Fruit fly (Drosophila melanogaster): ENCODE measurements around the gene Sry-beta.
A peak's percentile ranks its signal among the peaks of the same experiment; 100 is the strongest.

The Sry-beta gene

dm6 chr3R:30014977-30015514, 24.5 kb upstream of the Sry-beta start, which contains the start of gene CG7920 (continued):
- TF ChIP-seq p53 (GFP tag; optimal IDR thresholded peaks at IDR 0.05): no peak
- no peak; the same call in 1 of the 2 replicates for TF ChIP-seq ranshi (GFP tag; IDR thresholded peaks at IDR 0.05)
- no peak for TF ChIP-seq Bdp1 (GFP tag; optimal IDR thresholded peaks at IDR 0.05)
- TF ChIP-seq salm (tag; optimal IDR thresholded peaks at IDR 0.05): no peak
- TF ChIP-seq YL-1 (GFP tag; optimal IDR thresholded peaks at IDR 0.05): peak; percentile 55
- no peak for TF ChIP-seq CG10431 (GFP tag; optimal IDR thresholded peaks at IDR 0.05)
- peak; percentile 60 for TF ChIP-seq trem (tag; optimal IDR thresholded peaks at IDR 0.05)
- no peak for TF ChIP-seq corto (GFP tag; optimal IDR thresholded peaks at IDR 0.05)
- TF ChIP-seq CG9609 (GFP tag; optimal IDR thresholded peaks at IDR 0.05): no peak
- no peak for TF ChIP-seq Dfd (GFP tag; optimal IDR thresholded peaks at IDR 0.05)
- TF ChIP-seq otp (GFP tag; IDR thresholded peaks at IDR 0.05): no peak
- peak; percentile 0 for TF ChIP-seq CG7987 (GFP tag; optimal IDR thresholded peaks at IDR 0.05)
- TF ChIP-seq CG6765 (GFP tag; optimal IDR thresholded peaks at IDR 0.05): peak; percentile 72
- TF ChIP-seq bbx (GFP tag; IDR thresholded peaks at IDR 0.05; ENCODE audit: partially characterized antibody): peak; percentile 61
- TF ChIP-seq Doc2 (GFP tag; IDR thresholded peaks at IDR 0.05): no peak
- no peak for TF ChIP-seq dmrt11E (tag; optimal IDR thresholded peaks at IDR 0.05)
- TF ChIP-seq CG11696 (GFP tag; IDR thresholded peaks at IDR 0.05): no peak
- no peak for TF ChIP-seq CG3407 (GFP tag; optimal IDR thresholded peaks at IDR 0.05)
- no peak for TF ChIP-seq gro (GFP tag; optimal IDR thresholded peaks at IDR 0.05)
- peak; percentile 30; the same call in 1 of the 3 replicates for TF ChIP-seq CG7963 (GFP tag; IDR thresholded peaks at IDR 0.05; ENCODE audit: partially characterized antibody)
- TF ChIP-seq Dad (GFP tag; optimal IDR thresholded peaks at IDR 0.05): no peak
- peak; percentile 54 for TF ChIP-seq CG2120 (GFP tag; optimal IDR thresholded peaks at IDR 0.05)
- peak; percentile 41; the same call in 1 of the 2 replicates for TF ChIP-seq CG32532 (GFP tag; IDR thresholded peaks at IDR 0.05)
- no peak for TF ChIP-seq emc (GFP tag; optimal IDR thresholded peaks at IDR 0.05)
- no peak for TF ChIP-seq Optix (GFP tag; IDR thresholded peaks at IDR 0.05)
- peak; percentile 48 for TF ChIP-seq ems (GFP tag; optimal IDR thresholded peaks at IDR 0.05)
- TF ChIP-seq disco-r (GFP tag; optimal IDR thresholded peaks at IDR 0.05): no peak
- no peak for TF ChIP-seq btn (GFP tag; optimal IDR thresholded peaks at IDR 0.05)
- peak; percentile 41 for TF ChIP-seq dm (GFP tag; optimal IDR thresholded peaks at IDR 0.05)
- no peak for TF ChIP-seq CG12391 (tag; optimal IDR thresholded peaks at IDR 0.05)
- TF ChIP-seq CG18764 (GFP tag; optimal IDR thresholded peaks at IDR 0.05): no peak
- TF ChIP-seq CG3281 (GFP tag; optimal IDR thresholded peaks at IDR 0.05): peak; percentile 46
- TF ChIP-seq CG6791 (GFP tag; IDR thresholded peaks at IDR 0.05; ENCODE audit: partially characterized antibody): peak; percentile 73
- TF ChIP-seq CG1024 (GFP tag; IDR thresholded peaks at IDR 0.05): no peak
- TF ChIP-seq scrt (GFP tag; optimal IDR thresholded peaks at IDR 0.05): peak; percentile 47
- peak; percentile 25 for TF ChIP-seq NfI (GFP tag; optimal IDR thresholded peaks at IDR 0.05)
- 0 out of 3 replicates have a peak, but pooled peaks have one; percentile 15 for TF ChIP-seq CG6175 (GFP tag; IDR thresholded peaks at IDR 0.05)
- peak; percentile 8 for TF ChIP-seq her (GFP tag; optimal IDR thresholded peaks at IDR 0.05)
- TF ChIP-seq br (optimal IDR thresholded peaks at IDR 0.05): no peak
- no peak for TF ChIP-seq zen (tag; optimal IDR thresholded peaks at IDR 0.05)
- no peak for TF ChIP-seq HLHmδ (GFP tag; optimal IDR thresholded peaks at IDR 0.05)
- no peak for TF ChIP-seq Chrac-16 (GFP tag; optimal IDR thresholded peaks at IDR 0.05)
- TF ChIP-seq Hey (tag; optimal IDR thresholded peaks at IDR 0.05): no peak
- TF ChIP-seq Hand (GFP tag; optimal IDR thresholded peaks at IDR 0.05): peak; percentile 37
- no peak for TF ChIP-seq CG17802 (tag; optimal IDR thresholded peaks at IDR 0.05)
- no peak for TF ChIP-seq vfl (GFP tag; optimal IDR thresholded peaks at IDR 0.05)
- TF ChIP-seq peb (GFP tag; IDR thresholded peaks at IDR 0.05): no peak
- TF ChIP-seq Dll (GFP tag; IDR thresholded peaks at IDR 0.05; ENCODE audit: partially characterized antibody): peak; percentile 89
- no peak for TF ChIP-seq usp (GFP tag; optimal IDR thresholded peaks at IDR 0.05)
- TF ChIP-seq CG7556 (GFP tag; optimal IDR thresholded peaks at IDR 0.05): peak; percentile 23
- no peak for TF ChIP-seq Hr39 (optimal IDR thresholded peaks at IDR 0.05)
- TF ChIP-seq Myb (GFP tag; optimal IDR thresholded peaks at IDR 0.05): peak; percentile 79

Measured in whole organism, embryonic.